Worm (Caenorhabditis elegans) whole organism, L4 larva: ENCODE results near the gene C48D1.9.

Experiments used
- D1046.2 ChIP-seq: fragments of 200-800 bp; sonication (Bioruptor generic); IDR thresholded peaks from 2 replicates; pipeline ENCODE4 v1.3.6; 2022; ENCODE audit warnings: missing genetic modification characterization, missing compliant biosample characterization
- F26F4.8 ChIP-seq: fragments of 200-800 bp; sonication (Bioruptor generic); conservative IDR thresholded peaks from 2 replicates; pipeline ENCODE4 v1.3.6; 2022; ENCODE audit warnings: missing genetic modification characterization, missing compliant biosample characterization
- F37D6.2 ChIP-seq: sonication (generic microtip); optimal IDR thresholded peaks from 2 replicates; lab custom pipeline; 2016; ENCODE audit warnings: mild to moderate bottlenecking, missing genetic modification characterization, missing compliant biosample characterization
- F49E8.2 ChIP-seq: sonication (generic microtip); optimal IDR thresholded peaks from 2 replicates; lab custom pipeline; 2016; ENCODE audit warnings: missing compliant biosample characterization, mild to moderate bottlenecking, missing genetic modification characterization, borderline replicate concordance
- T26A8.4 ChIP-seq: fragments of 200-800 bp; sonication (Bioruptor generic); IDR thresholded peaks from 2 replicates; pipeline ENCODE4 v1.3.6; 2022; ENCODE audit warnings: missing genetic modification characterization, missing compliant biosample characterization
- Y75B8A.6 ChIP-seq: fragments of 200-800 bp; sonication (Bioruptor generic); IDR thresholded peaks from 2 replicates; pipeline ENCODE4 v1.3.6; 2022; ENCODE audit warnings: missing genetic modification reagents, missing genetic modification characterization, missing compliant biosample characterization
- ZK337.2 ChIP-seq: fragments of 200-800 bp; sonication (Bioruptor generic); IDR thresholded peaks from 2 replicates; pipeline ENCODE4 v1.3.6; 2022; ENCODE audit warnings: missing genetic modification reagents, missing genetic modification characterization, missing compliant biosample characterization
- aly-2 ChIP-seq: sonication (generic microtip); optimal IDR thresholded peaks from 2 replicates; lab custom pipeline; 2018; ENCODE audit warnings: missing biosample characterization, missing genetic modification characterization
- ama-1 ChIP-seq: fragments of 150-350 bp; optimal IDR thresholded peaks from 2 replicates; lab custom pipeline; 2014; ENCODE audit warnings: inconsistent platforms, mixed read lengths
- ceh-20 ChIP-seq: fragments of 200-800 bp; sonication (Bioruptor generic); IDR thresholded peaks from 2 replicates; pipeline ENCODE4 v1.3.6; 2022; ENCODE audit warnings: missing genetic modification reagents, missing genetic modification characterization, missing compliant biosample characterization
- ceh-28 ChIP-seq: fragments of 150-350 bp; optimal IDR thresholded peaks from 2 replicates; lab custom pipeline; 2014; ENCODE audit warnings: missing biosample characterization, missing genetic modification reagents, missing genetic modification characterization
- ceh-32 ChIP-seq: sonication (generic microtip); optimal IDR thresholded peaks from 2 replicates; lab custom pipeline; 2016; ENCODE audit warnings: mild to moderate bottlenecking, missing genetic modification characterization, missing compliant biosample characterization; ENCODE audit not compliant: poor library complexity
- ceh-44 ChIP-seq: fragments of 200-800 bp; sonication (Bioruptor generic); IDR thresholded peaks from 2 replicates; pipeline ENCODE4 v1.3.6; 2022; ENCODE audit warnings: missing genetic modification reagents, missing genetic modification characterization, missing compliant biosample characterization
- ceh-62 ChIP-seq: sonication (generic microtip); optimal IDR thresholded peaks from 2 replicates; lab custom pipeline; 2017; ENCODE audit warnings: missing biosample characterization, missing genetic modification characterization
- ceh-82 ChIP-seq: sonication (generic microtip); optimal IDR thresholded peaks from 2 replicates; lab custom pipeline; 2017; ENCODE audit warnings: missing biosample characterization, missing genetic modification characterization
- ctbp-1 ChIP-seq: fragments of 200-800 bp; sonication (Bioruptor generic); IDR thresholded peaks from 2 replicates; pipeline ENCODE4 v1.3.6; 2022; ENCODE audit warnings: missing genetic modification reagents, missing genetic modification characterization, missing compliant biosample characterization
- daf-16 ChIP-seq, 3 experiments: sonication (generic microtip); optimal IDR thresholded peaks; 2 replicates each; lab custom pipeline; 2016 to 2017; ENCODE audit warnings: missing genetic modification characterization in 3 of 3, missing genetic modification reagents in 3 of 3, mild to moderate bottlenecking in 2 of 3, missing compliant biosample characterization in 2 of 3, missing biosample characterization in 1 of 3, moderate library complexity in 1 of 3
- daf-8 ChIP-seq: fragments of 200-800 bp; sonication (Bioruptor generic); IDR thresholded peaks from 2 replicates; pipeline ENCODE4 v1.3.6; 2022; ENCODE audit warnings: missing genetic modification characterization, missing compliant biosample characterization
- dve-1 ChIP-seq: sonication (generic microtip); optimal IDR thresholded peaks from 2 replicates; lab custom pipeline; 2017; ENCODE audit warnings: antibody characterized with exemption, mild to moderate bottlenecking, missing genetic modification characterization, missing compliant biosample characterization; ENCODE audit not compliant: insufficient read depth
- fos-1 ChIP-seq: fragments of 150-350 bp; optimal IDR thresholded peaks from 2 replicates; lab custom pipeline; 2014; ENCODE audit warnings: missing biosample characterization, missing genetic modification characterization
- hlh-11 ChIP-seq: fragments of 200-800 bp; sonication (Bioruptor generic); optimal IDR thresholded peaks from 2 replicates; lab custom pipeline; 2018; ENCODE audit warnings: mild to moderate bottlenecking, missing genetic modification characterization, missing compliant biosample characterization
- hmg-1.1 ChIP-seq: fragments of 200-800 bp; sonication (Bioruptor generic); IDR thresholded peaks from 2 replicates; pipeline ENCODE4 v1.3.6; 2022; ENCODE audit warnings: missing genetic modification reagents, missing genetic modification characterization, missing compliant biosample characterization
- jun-1 ChIP-seq: fragments of 150-350 bp; optimal IDR thresholded peaks from 2 replicates; lab custom pipeline; 2014; ENCODE audit warnings: missing biosample characterization, missing genetic modification reagents, missing genetic modification characterization
- lin-13 ChIP-seq: fragments of 150-350 bp; optimal IDR thresholded peaks from 2 replicates; lab custom pipeline; 2014; ENCODE audit warnings: missing biosample characterization, missing genetic modification reagents, missing genetic modification characterization
- lin-39 ChIP-seq: fragments of 150-350 bp; optimal IDR thresholded peaks from 2 replicates; lab custom pipeline; 2014; ENCODE audit warnings: missing biosample characterization, missing genetic modification reagents, missing genetic modification characterization
- lir-3 ChIP-seq: sonication (generic microtip); optimal IDR thresholded peaks from 2 replicates; lab custom pipeline; 2016; ENCODE audit warnings: mild to moderate bottlenecking, missing genetic modification characterization, missing compliant biosample characterization
- madf-9 ChIP-seq: fragments of 200-800 bp; sonication (Bioruptor generic); conservative IDR thresholded peaks from 2 replicates; pipeline ENCODE4 v1.3.6; 2022; ENCODE audit warnings: missing genetic modification reagents, missing genetic modification characterization, missing compliant biosample characterization
- mep-1 ChIP-seq: fragments of 150-350 bp; sonication (generic microtip); optimal IDR thresholded peaks from 3 replicates; lab custom pipeline; 2014; ENCODE audit warnings: missing biosample characterization, missing genetic modification characterization
- mes-2 ChIP-seq: sonication (generic microtip); optimal IDR thresholded peaks from 2 replicates; lab custom pipeline; 2016; ENCODE audit warnings: missing genotype, mild to moderate bottlenecking, missing genetic modification characterization, missing compliant biosample characterization; ENCODE audit not compliant: poor library complexity, severe bottlenecking
- mxl-2 ChIP-seq: fragments of 200-800 bp; sonication (Bioruptor generic); conservative IDR thresholded peaks from 2 replicates; pipeline ENCODE4 v1.3.6; 2022; ENCODE audit warnings: missing genetic modification reagents, missing genetic modification characterization, missing compliant biosample characterization
- nhr-10 ChIP-seq: fragments of 150-350 bp; optimal IDR thresholded peaks from 2 replicates; lab custom pipeline; 2014; ENCODE audit warnings: missing biosample characterization, missing genetic modification characterization
- nhr-102 ChIP-seq: sonication (generic microtip); optimal IDR thresholded peaks from 2 replicates; lab custom pipeline; 2016; ENCODE audit warnings: mild to moderate bottlenecking, missing genetic modification characterization, moderate library complexity, missing compliant biosample characterization
- nhr-11 ChIP-seq: fragments of 150-350 bp; optimal IDR thresholded peaks from 2 replicates; lab custom pipeline; 2014; ENCODE audit warnings: missing biosample characterization, missing genetic modification characterization
- nhr-41 ChIP-seq: fragments of 200-800 bp; sonication (Bioruptor generic); IDR thresholded peaks from 2 replicates; pipeline ENCODE4 v1.3.6; 2022; ENCODE audit warnings: missing genetic modification reagents, missing genetic modification characterization, missing compliant biosample characterization
- nhr-48 ChIP-seq: sonication (generic microtip); optimal IDR thresholded peaks from 2 replicates; lab custom pipeline; 2016; ENCODE audit warnings: mild to moderate bottlenecking, missing genetic modification characterization, missing compliant biosample characterization
- nhr-6 ChIP-seq: fragments of 150-350 bp; optimal IDR thresholded peaks from 2 replicates; lab custom pipeline; 2014; ENCODE audit warnings: missing biosample characterization, missing genetic modification characterization
- nhr-77 ChIP-seq: fragments of 150-350 bp; optimal IDR thresholded peaks from 2 replicates; lab custom pipeline; 2014; ENCODE audit warnings: missing biosample characterization, missing genetic modification characterization
- pqm-1 ChIP-seq: sonication (generic microtip); optimal IDR thresholded peaks from 2 replicates; lab custom pipeline; 2017; ENCODE audit warnings: missing biosample characterization, missing genetic modification characterization
- skn-1 ChIP-seq: fragments of 150-350 bp; optimal IDR thresholded peaks from 2 replicates; lab custom pipeline; 2014; ENCODE audit warnings: missing biosample characterization, missing genetic modification characterization
- tag-97 ChIP-seq: fragments of 200-800 bp; sonication (Bioruptor generic); IDR thresholded peaks from 2 replicates; pipeline ENCODE4 v1.3.6; 2022; ENCODE audit warnings: missing genetic modification characterization, missing compliant biosample characterization
- tra-1 ChIP-seq: fragments of 200-800 bp; sonication (Bioruptor generic); IDR thresholded peaks from 2 replicates; pipeline ENCODE4 v1.3.6; 2022; ENCODE audit warnings: missing genetic modification reagents, missing genetic modification characterization, missing compliant biosample characterization
- unc-130 ChIP-seq: sonication (generic microtip); optimal IDR thresholded peaks from 2 replicates; lab custom pipeline; 2016; ENCODE audit warnings: missing genetic modification reagents, missing genetic modification characterization, missing compliant biosample characterization
- zag-1 ChIP-seq: fragments of 150-350 bp; optimal IDR thresholded peaks from 2 replicates; lab custom pipeline; 2014; ENCODE audit warnings: missing biosample characterization, missing genetic modification characterization
- zfp-3 ChIP-seq: fragments of 200-800 bp; sonication (Bioruptor generic); conservative IDR thresholded peaks from 2 replicates; pipeline ENCODE4 v1.3.6; 2022; ENCODE audit warnings: missing genetic modification reagents, missing genetic modification characterization, missing compliant biosample characterization
- zip-11 ChIP-seq: fragments of 200-800 bp; sonication (Bioruptor generic); IDR thresholded peaks from 2 replicates; pipeline ENCODE4 v1.3.6; 2022; ENCODE audit warnings: missing genetic modification characterization, missing compliant biosample characterization
- zip-2 ChIP-seq: fragments of 150-350 bp; optimal IDR thresholded peaks from 2 replicates; lab custom pipeline; 2014; ENCODE audit warnings: missing biosample characterization, missing genetic modification characterization

C48D1.9 gene

ce11 chrIV:13209566-13209965 is at the start of gene C48D1.9:
Gene C48D1.9, minus strand, starts transcription at chrIV:13209666.
- TF ChIP-seq nhr-102 (tag; lab: Kevin White, UChicago) (no peak), zip-11 (GFP tag; lab: Robert Waterston, UW) (no peak), aly-2 (no peak), Y75B8A.6 (GFP tag; lab: Robert Waterston, UW) (no peak), hlh-11 (no peak), tra-1 (GFP tag; lab: Robert Waterston, UW) (no peak), daf-16 (GFP tag; optimal IDR thresholded peaks at IDR 0.05; lab: Kevin White, UChicago) (no peak), daf-16 (tag; optimal IDR thresholded peaks at IDR 0.05; lab: Kevin White, UChicago) (no peak)

ce11 chrIV:13258872-13259271 is 49.4 kb upstream of the C48D1.9 start, which contains the start of gene JC8.16:
Gene JC8.16, plus strand, starts transcription at chrIV:13259172.
- TF ChIP-seq lin-13 (GFP tag; lab: Kevin White, UChicago) (no peak), lin-39 (no peak), nhr-41 (GFP tag; lab: Robert Waterston, UW) (0 out of 2 replicates have a peak, but pooled peaks have one; percentile 9)

- TF ChIP-seq ceh-82 (tag; lab: Kevin White, UChicago) (no peak), daf-16 (GFP tag; optimal IDR thresholded peaks at IDR 0.05; lab: Kevin White, UChicago) (no peak), daf-16 (tag; optimal IDR thresholded peaks at IDR 0.05; lab: Kevin White, UChicago) (no peak), nhr-11 (tag; lab: Kevin White, UChicago) (no peak), daf-8 (no peak), D1046.2 (no peak), skn-1 (tag; lab: Kevin White, UChicago) (no peak), fos-1 (tag; lab: Kevin White, UChicago) (no peak), F37D6.2 (tag; lab: Kevin White, UChicago) (no peak), dve-1 (tag; lab: Kevin White, UChicago) (no peak), ceh-44 (GFP tag; lab: Robert Waterston, UW) (no peak), zip-2 (tag; lab: Kevin White, UChicago) (no peak), mes-2 (tag; lab: Kevin White, UChicago) (no peak), ceh-28 (tag; lab: Kevin White, UChicago) (no peak), nhr-48 (tag; lab: Kevin White, UChicago) (no peak)
Observed at ce11 chrIV:13255886-13256285, 46.4 kb upstream of the C48D1.9 start, which contains the start of gene bus-12. Gene bus-12, plus strand, starts transcription at chrIV:13256186.

- TF ChIP-seq F26F4.8 = no peak
- TF ChIP-seq aly-2 = no peak
- TF ChIP-seq ceh-62 = no peak
- no peak for TF ChIP-seq ceh-32 (tag; lab: Kevin White, UChicago)
- TF ChIP-seq ceh-28 (tag; lab: Kevin White, UChicago) = no peak
- peak; percentile 88 for TF ChIP-seq nhr-77 (tag; lab: Kevin White, UChicago)
- TF ChIP-seq zfp-3 (GFP tag; lab: Robert Waterston, UW) = peak; percentile 43; the same call in 1 of the 2 replicates
- TF ChIP-seq lin-39 = no peak
- TF ChIP-seq mep-1 (tag; lab: Kevin White, UChicago) = peak; percentile 1
- TF ChIP-seq ctbp-1 = no peak
- no peak for TF ChIP-seq tag-97 (GFP tag; lab: Robert Waterston, UW)
- no peak for TF ChIP-seq mxl-2 (GFP tag; lab: Robert Waterston, UW)
- TF ChIP-seq F49E8.2 (tag; lab: Kevin White, UChicago) = no peak
- no peak for TF ChIP-seq ZK337.2 (GFP tag; lab: Robert Waterston, UW)
- no peak for TF ChIP-seq F37D6.2 (tag; lab: Kevin White, UChicago)
- TF ChIP-seq zip-2 (tag; lab: Kevin White, UChicago) = peak; percentile 30
- no peak for TF ChIP-seq zag-1
- TF ChIP-seq nhr-6 (tag; lab: Kevin White, UChicago) = no peak
- TF ChIP-seq ama-1 (lab: Kevin White, UChicago) = no peak
- no peak for TF ChIP-seq nhr-10 (tag; lab: Kevin White, UChicago)
- no peak for TF ChIP-seq lir-3 (tag; lab: Kevin White, UChicago)
- peak; percentile 54; the same call in 1 of the 2 replicates for TF ChIP-seq ceh-20 (GFP tag; lab: Robert Waterston, UW)
- TF ChIP-seq pqm-1 (tag; lab: Kevin White, UChicago) = peak; percentile 96
- TF ChIP-seq unc-130 (GFP tag; lab: Kevin White, UChicago) = no peak
- TF ChIP-seq hmg-1.1 = no peak
- TF ChIP-seq nhr-48 (tag; lab: Kevin White, UChicago) = peak; percentile 73
- no peak for TF ChIP-seq madf-9
- peak; percentile 34 for TF ChIP-seq jun-1 (tag; lab: Kevin White, UChicago)
- TF ChIP-seq T26A8.4 (GFP tag; lab: Robert Waterston, UW) = no peak
Observed at ce11 chrIV:13253841-13254240, 44.4 kb upstream of the C48D1.9 start, which contains the start of gene ttr-45. Gene ttr-45, plus strand, starts transcription at chrIV:13254225.
